Worm (Caenorhabditis elegans): ENCODE measurements around the gene gap-2.

Gene gap-2

ce11 chrX:9555238-9555637 is 83.0 kb downstream of the gap-2 start:
- no peak for TF ChIP-seq mxl-2 (GFP tag; conservative IDR thresholded peaks at IDR 0.05)
- no peak for TF ChIP-seq zip-11 (GFP tag; IDR thresholded peaks at IDR 0.05)
- no peak for TF ChIP-seq lin-15B (tag; optimal IDR thresholded peaks at IDR 0.05)
- no peak for TF ChIP-seq nhr-10 (tag; optimal IDR thresholded peaks at IDR 0.05)
- peak in 1 of 2 experiments; percentile 56 for TF ChIP-seq unc-62 (GFP tag; optimal IDR thresholded peaks at IDR 0.05 in 1 of 2)
- TF ChIP-seq unc-62 (tag; optimal IDR thresholded peaks at IDR 0.05), result no peak
- TF ChIP-seq spr-3 (GFP tag; optimal IDR thresholded peaks at IDR 0.05), result no peak

DNA sequence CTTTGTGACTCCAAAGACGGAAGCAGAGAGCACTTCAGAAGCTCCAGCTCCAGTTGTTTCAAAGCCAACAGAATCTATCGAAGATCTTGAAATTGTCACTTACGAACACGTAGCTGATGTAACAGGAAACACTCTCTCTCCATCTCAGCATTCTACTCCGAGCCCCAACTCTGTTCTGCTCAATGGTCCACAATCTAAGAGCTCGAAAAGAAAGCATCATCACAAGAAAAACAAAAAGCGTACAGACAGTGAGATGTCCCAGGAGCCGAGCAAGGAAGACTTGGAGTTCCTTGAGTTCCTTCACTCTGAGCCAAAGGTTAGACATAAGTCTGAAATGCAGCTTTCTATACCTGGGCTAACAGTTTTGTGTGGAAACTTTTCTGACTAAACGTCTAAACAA is 83.8 kb downstream of the gap-2 start:
- TF ChIP-seq spr-3 (GFP tag; optimal IDR thresholded peaks at IDR 0.05) (no peak), aha-1 (tag) (peak; percentile 65)

- TF ChIP-seq mep-1 (tag; optimal IDR thresholded peaks at IDR 0.05), result peak; percentile 64
- TF ChIP-seq T26A8.4 (GFP tag; IDR thresholded peaks at IDR 0.05), result peak; percentile 61
- peak; percentile 30 to 40 for TF ChIP-seq daf-16 (GFP tag; optimal IDR thresholded peaks at IDR 0.05)
- peak; percentile 62 for TF ChIP-seq daf-16 (tag; optimal IDR thresholded peaks at IDR 0.05)
- 0 out of 2 replicates have a peak, but pooled peaks have one; percentile 62 for TF ChIP-seq saeg-2 (GFP tag; IDR thresholded peaks at IDR 0.05)
- peak in 1 of 2 experiments; percentile 38 for TF ChIP-seq hif-1 (tag; optimal IDR thresholded peaks at IDR 0.05)
- 0 out of 2 replicates have a peak, but pooled peaks have one; percentile 27 for TF ChIP-seq php-3 (GFP tag; IDR thresholded peaks at IDR 0.05)
- TF ChIP-seq dmd-9 (GFP tag; IDR thresholded peaks at IDR 0.05), result 0 out of 2 replicates have a peak, but pooled peaks have one; percentile 49
- TF ChIP-seq dmd-8 (GFP tag; IDR thresholded peaks at IDR 0.05), result peak; percentile 81
- no peak for TF ChIP-seq unc-62 (GFP tag; optimal IDR thresholded peaks at IDR 0.05 in 1 of 2)
- TF ChIP-seq unc-62 (tag; optimal IDR thresholded peaks at IDR 0.05), result no peak
- TF ChIP-seq egl-43 (GFP tag; IDR thresholded peaks at IDR 0.05), result peak; percentile 76; the same call in 1 of the 2 replicates
- no peak for TF ChIP-seq nhr-48 (tag; optimal IDR thresholded peaks at IDR 0.05)
- peak; percentile 58 to 88; a peak in 2 of 4 replicates for TF ChIP-seq madf-5 (GFP tag; IDR thresholded peaks at IDR 0.05)
- no peak for TF ChIP-seq nhr-111 (GFP tag; optimal IDR thresholded peaks at IDR 0.05)
- 0 out of 2 replicates have a peak, but pooled peaks have one; percentile 31 for TF ChIP-seq F26F4.8 (GFP tag; conservative IDR thresholded peaks at IDR 0.05)
- TF ChIP-seq nhr-42 (GFP tag; IDR thresholded peaks at IDR 0.05), result peak; percentile 63; the same call in 1 of the 2 replicates
- TF ChIP-seq skn-1 (tag; optimal IDR thresholded peaks at IDR 0.05), result no peak
- 0 out of 2 replicates have a peak, but pooled peaks have one; percentile 11 for TF ChIP-seq hmg-1.1 (GFP tag; IDR thresholded peaks at IDR 0.05)
- peak; percentile 39 for TF ChIP-seq hlh-11 (tag; optimal IDR thresholded peaks at IDR 0.05)
- TF ChIP-seq F10B5.3 (tag; optimal IDR thresholded peaks at IDR 0.05), result no peak
- no peak for TF ChIP-seq zip-2 (tag; optimal IDR thresholded peaks at IDR 0.05)
- TF ChIP-seq mes-2 (tag; optimal IDR thresholded peaks at IDR 0.05; ENCODE audit: poor library complexity, severe bottlenecking), result peak; percentile 78
- TF ChIP-seq lin-1 (GFP tag; IDR thresholded peaks at IDR 0.05), result 0 out of 2 replicates have a peak, but pooled peaks have one; percentile 45
- no peak for TF ChIP-seq snpc-1.2 (GFP tag; IDR thresholded peaks at IDR 0.05)
- TF ChIP-seq lsy-2 (tag; optimal IDR thresholded peaks at IDR 0.05), result peak in 1 of 2 experiments; percentile 34
- no peak for TF ChIP-seq nhr-76 (tag; optimal IDR thresholded peaks at IDR 0.05)
- TF ChIP-seq nhr-237 (tag; optimal IDR thresholded peaks at IDR 0.05), result no peak
- TF ChIP-seq arid-1 (GFP tag; conservative IDR thresholded peaks at IDR 0.05), result peak; percentile 69; the same call in 1 of the 2 replicates
- peak; percentile 38; the same call in 1 of the 2 replicates for TF ChIP-seq ctbp-1 (GFP tag; IDR thresholded peaks at IDR 0.05)
- TF ChIP-seq lin-38 (GFP tag; IDR thresholded peaks at IDR 0.05), result peak; percentile 64
- 0 out of 2 replicates have a peak, but pooled peaks have one; percentile 72 for TF ChIP-seq Y105C5A.15 (GFP tag; IDR thresholded peaks at IDR 0.05)
- TF ChIP-seq tag-97 (GFP tag; IDR thresholded peaks at IDR 0.05), result 0 out of 2 replicates have a peak, but pooled peaks have one; percentile 22
- TF ChIP-seq nhr-77 (tag; optimal IDR thresholded peaks at IDR 0.05), result no peak
- peak; percentile 67; the same call in 1 of the 2 replicates for TF ChIP-seq daf-19 (GFP tag; conservative IDR thresholded peaks at IDR 0.05)
- no peak for TF ChIP-seq lir-3 (tag; optimal IDR thresholded peaks at IDR 0.05)
- peak; percentile 52 for TF ChIP-seq ama-1 (optimal IDR thresholded peaks at IDR 0.05)
- no peak for TF ChIP-seq gei-8 (GFP tag; optimal IDR thresholded peaks at IDR 0.05)
- peak; percentile 74 for TF ChIP-seq tra-1 (GFP tag; IDR thresholded peaks at IDR 0.05)
- TF ChIP-seq Y48G9A.11 (GFP tag; IDR thresholded peaks at IDR 0.05), result 0 out of 2 replicates have a peak, but pooled peaks have one; percentile 14
- peak; percentile 11 for TF ChIP-seq nhr-102 (tag; optimal IDR thresholded peaks at IDR 0.05)
Measured at ce11 chrX:9560931-9561330, 88.7 kb downstream of the gap-2 start.
